Worm (Caenorhabditis elegans) whole organism, early embryonic: Measurements from ENCODE around the gene E01G4.5.

Source experiments
- B0310.2 ChIP-seq: sonication (generic microtip); optimal IDR thresholded peaks from 2 replicates; lab custom pipeline; 2016; ENCODE audit warnings: mild to moderate bottlenecking, missing genetic modification characterization, missing compliant biosample characterization
- F13C5.2 ChIP-seq: sonication (generic microtip); optimal IDR thresholded peaks from 2 replicates; lab custom pipeline; 2017; ENCODE audit warnings: mild to moderate bottlenecking, missing genetic modification characterization, inconsistent platforms, missing compliant biosample characterization
- aly-1 ChIP-seq: sonication (generic microtip); optimal IDR thresholded peaks from 2 replicates; lab custom pipeline; 2016; ENCODE audit warnings: missing genetic modification characterization, missing compliant biosample characterization
- ama-1 ChIP-seq: fragments of 150-350 bp; optimal IDR thresholded peaks from 2 replicates; lab custom pipeline; 2014
- ceh-13 ChIP-seq: fragments of 200-800 bp; sonication (Bioruptor generic); optimal IDR thresholded peaks from 2 replicates; lab custom pipeline; 2018; ENCODE audit warnings: mild to moderate bottlenecking, missing genetic modification characterization, missing compliant biosample characterization
- ceh-36 ChIP-seq: sonication (generic microtip); optimal IDR thresholded peaks from 2 replicates; lab custom pipeline; 2016; ENCODE audit warnings: missing genetic modification characterization, inconsistent platforms, missing compliant biosample characterization
- ets-7 ChIP-seq: sonication (generic microtip); optimal IDR thresholded peaks from 2 replicates; lab custom pipeline; 2016; ENCODE audit warnings: missing genotype, missing genetic modification characterization, missing compliant biosample characterization
- flt-1 ChIP-seq: fragments of 200-800 bp; sonication (Bioruptor generic); IDR thresholded peaks from 2 replicates; pipeline ENCODE4 v1.3.6; 2022; ENCODE audit warnings: missing genetic modification characterization, missing compliant biosample characterization
- hmbx-1 ChIP-seq: sonication (generic microtip); optimal IDR thresholded peaks from 2 replicates; lab custom pipeline; 2016; ENCODE audit warnings: mild to moderate bottlenecking, missing genetic modification characterization, missing compliant biosample characterization
- hmg-4 ChIP-seq: fragments of 200-800 bp; sonication (Bioruptor generic); optimal IDR thresholded peaks from 2 replicates; lab custom pipeline; 2018; ENCODE audit warnings: mild to moderate bottlenecking, missing genetic modification characterization, missing compliant biosample characterization
- hnd-1 ChIP-seq: sonication (generic microtip); optimal IDR thresholded peaks from 2 replicates; lab custom pipeline; 2016; ENCODE audit warnings: missing genetic modification characterization, missing compliant biosample characterization
- pes-1 ChIP-seq: fragments of 200-800 bp; sonication (Bioruptor generic); IDR thresholded peaks from 2 replicates; pipeline ENCODE4 v1.3.6; 2022; ENCODE audit warnings: missing genetic modification reagents, missing genetic modification characterization, missing compliant biosample characterization
- scrt-1 ChIP-seq: fragments of 200-800 bp; sonication (Bioruptor generic); IDR thresholded peaks from 2 replicates; pipeline ENCODE4 v1.3.6; 2022; ENCODE audit warnings: missing genetic modification characterization, missing compliant biosample characterization
- sea-1 ChIP-seq: fragments of 200-800 bp; sonication (Bioruptor generic); conservative IDR thresholded peaks from 2 replicates; pipeline ENCODE4 v1.3.6; 2022; ENCODE audit warnings: missing genetic modification characterization, missing compliant biosample characterization
- tbx-11 ChIP-seq: fragments of 200-800 bp; sonication (Bioruptor generic); IDR thresholded peaks from 2 replicates; pipeline ENCODE4 v1.3.6; 2022; ENCODE audit warnings: missing genetic modification characterization, missing compliant biosample characterization
- tbx-37 ChIP-seq: fragments of 200-800 bp; sonication (Bioruptor generic); conservative IDR thresholded peaks from 2 replicates; pipeline ENCODE4 v1.3.6; 2022; ENCODE audit warnings: missing genetic modification reagents, missing genetic modification characterization, missing compliant biosample characterization
- tra-4 ChIP-seq: sonication (generic microtip); optimal IDR thresholded peaks from 2 replicates; lab custom pipeline; 2017; ENCODE audit warnings: missing genetic modification characterization, missing compliant biosample characterization

The E01G4.5 gene

DNA sequence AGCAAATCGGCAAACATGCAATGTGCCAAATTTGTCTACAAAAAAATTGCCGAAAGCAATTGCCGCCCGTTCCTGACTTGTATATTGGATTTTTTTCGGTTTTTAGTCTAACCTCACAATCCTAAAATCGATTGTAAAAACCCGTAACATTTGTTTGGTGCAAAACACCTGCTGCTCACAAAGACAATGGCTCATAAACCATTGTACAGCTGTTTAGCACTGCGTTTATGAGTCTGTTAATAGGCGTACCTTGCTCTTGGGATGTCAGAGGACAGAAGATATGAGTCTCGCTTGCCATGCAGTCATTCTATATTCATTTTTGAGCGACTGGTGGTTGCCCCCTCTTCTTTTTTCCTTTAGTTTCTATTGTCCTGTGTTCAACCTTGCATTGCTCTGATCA is at the start of gene E01G4.5:
Gene E01G4.5 (plus strand): TSS at position 301 of the 400 bp plus-strand sequence.
- TF ChIP-seq ceh-36, result no peak
- no peak for TF ChIP-seq ama-1 (lab: Kevin White, UChicago)
- no peak for TF ChIP-seq tra-4 (tag; lab: Kevin White, UChicago)
- TF ChIP-seq tbx-11 (GFP tag; lab: Robert Waterston, UW), result no peak
- no peak for TF ChIP-seq F13C5.2 (tag; lab: Kevin White, UChicago)

DNA sequence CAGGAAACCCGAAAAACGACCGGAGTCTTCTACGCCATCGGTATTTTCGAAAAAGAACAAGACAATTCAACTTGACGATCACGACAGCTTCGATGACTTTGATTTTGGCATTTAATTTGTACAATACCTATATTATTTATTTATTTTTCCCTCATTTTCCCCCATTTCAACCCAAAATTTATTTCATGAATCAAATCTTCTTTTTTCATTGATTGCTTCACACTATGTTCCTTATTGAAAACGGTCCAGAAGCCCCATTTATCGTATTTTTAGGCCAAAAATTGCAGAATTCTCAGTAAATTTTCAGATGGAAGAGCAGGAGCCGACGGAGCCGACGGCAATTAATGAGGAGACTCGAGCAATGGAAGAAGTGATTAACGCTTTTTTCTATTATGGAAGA is 48.0 kb upstream of the E01G4.5 start, which contains the start of gene Y48E1C.2:
Gene Y48E1C.2 (plus strand): TSS at position 301 of the 400 bp plus-strand sequence.
- TF ChIP-seq hnd-1 (tag; lab: Kevin White, UChicago), result no peak
- TF ChIP-seq pes-1, result no peak
- no peak for TF ChIP-seq sea-1 (GFP tag; lab: Robert Waterston, UW)
- TF ChIP-seq flt-1 (GFP tag; lab: Robert Waterston, UW), result no peak

ce11 chrII:13436725-13437124 is 35.5 kb upstream of the E01G4.5 start, which contains the start of gene Y48E1C.4:
TSS of gene Y48E1C.4 (minus strand) at chrII:13436825.
- TF ChIP-seq tbx-37 (GFP tag; lab: Robert Waterston, UW) (no peak), hmg-4 (GFP tag; lab: Kevin White, UChicago) (no peak), ceh-13 (GFP tag; lab: Kevin White, UChicago) (no peak), aly-1 (tag; lab: Kevin White, UChicago) (no peak)

- TF ChIP-seq scrt-1 (no peak), ceh-36 (peak; percentile 52), tra-4 (tag; lab: Kevin White, UChicago) (no peak), B0310.2 (tag; lab: Kevin White, UChicago) (no peak), hmbx-1 (no peak), ama-1 (lab: Kevin White, UChicago) (no peak), ets-7 (tag; lab: Kevin White, UChicago) (no peak)
Observed at ce11 chrII:13444307-13444706, 27.9 kb upstream of the E01G4.5 start.

DNA sequence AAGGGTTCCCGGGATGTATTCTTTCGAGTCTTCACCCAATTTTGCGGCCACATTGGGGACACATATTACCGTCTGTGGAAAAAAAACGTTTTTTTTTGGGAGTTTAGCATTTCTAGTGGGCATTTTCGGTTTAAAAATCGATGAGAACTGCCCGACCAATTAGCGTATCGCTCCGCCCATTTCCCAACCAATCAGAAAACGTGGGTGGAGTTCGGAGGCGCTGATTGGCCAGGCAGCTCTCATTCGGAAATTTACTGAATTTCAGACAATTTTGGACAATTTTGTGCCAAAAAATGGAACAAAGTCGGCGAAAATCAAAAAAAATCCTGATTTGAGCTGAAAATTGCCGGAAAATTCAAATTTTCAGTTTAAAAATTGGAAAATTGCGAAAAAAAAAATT is 25.6 kb upstream of the E01G4.5 start:
- TF ChIP-seq tra-4 (tag; lab: Kevin White, UChicago) (no peak), aly-1 (tag; lab: Kevin White, UChicago) (no peak), F13C5.2 (tag; lab: Kevin White, UChicago) (no peak), hmg-4 (GFP tag; lab: Kevin White, UChicago) (no peak), tbx-11 (GFP tag; lab: Robert Waterston, UW) (no peak), hmbx-1 (no peak), hnd-1 (tag; lab: Kevin White, UChicago) (no peak), ets-7 (tag; lab: Kevin White, UChicago) (no peak), sea-1 (GFP tag; lab: Robert Waterston, UW) (no peak), B0310.2 (tag; lab: Kevin White, UChicago) (no peak), flt-1 (GFP tag; lab: Robert Waterston, UW) (no peak), scrt-1 (no peak), ama-1 (lab: Kevin White, UChicago) (no peak), ceh-36 (no peak), tbx-37 (GFP tag; lab: Robert Waterston, UW) (no peak), pes-1 (no peak), ceh-13 (GFP tag; lab: Kevin White, UChicago) (no peak)

DNA sequence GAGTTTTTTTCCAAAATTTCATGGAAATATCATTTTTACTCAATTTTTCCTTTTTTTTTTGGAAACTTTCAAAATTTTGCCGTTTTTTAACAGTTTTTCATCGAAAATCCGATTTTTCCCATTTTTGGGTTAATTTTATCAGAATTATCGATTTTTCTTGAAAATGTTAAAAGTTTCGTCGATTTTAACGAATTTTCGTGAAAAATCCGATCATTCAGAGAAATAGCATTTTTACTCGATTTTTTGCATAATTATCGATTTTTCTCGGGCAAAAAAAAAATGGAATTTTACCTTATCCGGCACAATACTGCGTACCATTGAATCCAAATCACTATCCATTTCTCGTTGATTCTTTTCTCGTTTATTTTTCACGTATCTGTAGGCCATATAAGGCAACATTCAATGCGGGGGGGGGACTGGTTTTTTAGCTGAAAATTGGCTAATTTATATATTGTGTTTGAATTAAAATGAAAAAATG is 25.0 kb upstream of the E01G4.5 start, which contains the start of gene tbc-14:
Gene tbc-14 (minus strand): TSS at position 428 of the 478 bp plus-strand sequence.
- TF ChIP-seq hmbx-1, result no peak
- TF ChIP-seq sea-1 (GFP tag; lab: Robert Waterston, UW), result no peak
- TF ChIP-seq ets-7 (tag; lab: Kevin White, UChicago), result no peak
- no peak for TF ChIP-seq scrt-1
- no peak for TF ChIP-seq ama-1 (lab: Kevin White, UChicago)
- TF ChIP-seq flt-1 (GFP tag; lab: Robert Waterston, UW), result no peak
- no peak for TF ChIP-seq F13C5.2 (tag; lab: Kevin White, UChicago)
- no peak for TF ChIP-seq tbx-11 (GFP tag; lab: Robert Waterston, UW)
- no peak for TF ChIP-seq ceh-13 (GFP tag; lab: Kevin White, UChicago)

- TF ChIP-seq ets-7 (tag; lab: Kevin White, UChicago) (no peak), F13C5.2 (tag; lab: Kevin White, UChicago) (peak; percentile 21)
Observed at ce11 chrII:13447668-13448067, 24.5 kb upstream of the E01G4.5 start.

DNA sequence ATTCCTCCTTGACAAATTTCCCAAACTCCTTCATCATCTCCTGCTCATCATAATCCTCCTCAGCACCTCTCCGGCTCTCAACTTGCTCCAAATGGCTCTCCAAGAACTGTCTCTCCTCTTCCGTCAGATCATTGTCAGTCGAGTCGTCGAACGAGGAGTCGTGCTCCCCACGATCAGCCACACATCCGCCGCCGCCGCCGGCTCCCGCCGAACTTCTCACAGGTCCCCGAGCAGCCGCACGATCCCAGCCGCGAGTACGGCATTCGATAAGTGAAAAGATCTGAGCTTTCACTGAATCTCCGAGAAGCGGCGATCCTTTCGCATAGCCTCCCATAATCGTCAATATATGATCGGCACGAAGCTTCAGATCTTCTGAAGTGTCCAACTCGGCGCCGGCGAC is 20.9 kb upstream of the E01G4.5 start:
- TF ChIP-seq sea-1 (GFP tag; lab: Robert Waterston, UW) (no peak), ama-1 (lab: Kevin White, UChicago) (no peak), tbx-37 (GFP tag; lab: Robert Waterston, UW) (no peak), ceh-13 (GFP tag; lab: Kevin White, UChicago) (no peak), hnd-1 (tag; lab: Kevin White, UChicago) (no peak), tra-4 (tag; lab: Kevin White, UChicago) (no peak), ceh-36 (no peak), hmbx-1 (no peak), hmg-4 (GFP tag; lab: Kevin White, UChicago) (no peak), B0310.2 (tag; lab: Kevin White, UChicago) (no peak), aly-1 (tag; lab: Kevin White, UChicago) (no peak), ets-7 (tag; lab: Kevin White, UChicago) (no peak), pes-1 (no peak), flt-1 (GFP tag; lab: Robert Waterston, UW) (no peak)
